Fruit fly (Drosophila melanogaster): ENCODE results near the gene CAH7.

Gene CAH7

dm6 chr3R:10147176-10147575, 35.1 kb downstream of the CAH7 start:
- TF ChIP-seq CG14711 (tag; optimal IDR thresholded peaks at IDR 0.05) (no peak), cnc (optimal IDR thresholded peaks at IDR 0.05) (no peak), tj (GFP tag; optimal IDR thresholded peaks at IDR 0.05) (no peak), Mnt (GFP tag; optimal IDR thresholded peaks at IDR 0.05) (no peak), CG1620 (GFP tag; optimal IDR thresholded peaks at IDR 0.05) (no peak), CG11617 (GFP tag; optimal IDR thresholded peaks at IDR 0.05) (no peak), CG12768 (GFP tag; optimal IDR thresholded peaks at IDR 0.05) (no peak), pad (GFP tag; optimal IDR thresholded peaks at IDR 0.05) (no peak)

- TF ChIP-seq CG1620 (GFP tag; optimal IDR thresholded peaks at IDR 0.05) (no peak), kay (GFP tag; ENCODE audit: borderline replicate concordance) (peak; percentile 57)
Measured at dm6 chr3R:10148376-10148887, 36.4 kb downstream of the CAH7 start.

dm6 chr3R:10149667-10150398, 37.8 kb downstream of the CAH7 start:
- TF ChIP-seq kay (GFP tag; ENCODE audit: borderline replicate concordance) (no peak), cnc (optimal IDR thresholded peaks at IDR 0.05) (no peak), CG1620 (GFP tag; optimal IDR thresholded peaks at IDR 0.05) (no peak), cic (GFP tag; optimal IDR thresholded peaks at IDR 0.05) (no peak), CG5204 (GFP tag; optimal IDR thresholded peaks at IDR 0.05) (no peak), Crg-1 (GFP tag; optimal IDR thresholded peaks at IDR 0.05) (no peak), toe (GFP tag; optimal IDR thresholded peaks at IDR 0.05) (no peak), bab1 (GFP tag; optimal IDR thresholded peaks at IDR 0.05) (no peak), pad (GFP tag; optimal IDR thresholded peaks at IDR 0.05) (no peak), CG11617 (GFP tag; optimal IDR thresholded peaks at IDR 0.05) (no peak), Mnt (GFP tag; optimal IDR thresholded peaks at IDR 0.05) (no peak), Hr96 (GFP tag; optimal IDR thresholded peaks at IDR 0.05) (no peak), ovo (GFP tag; optimal IDR thresholded peaks at IDR 0.05) (no peak), Clk (GFP tag; optimal IDR thresholded peaks at IDR 0.05) (no peak), CG12768 (GFP tag; optimal IDR thresholded peaks at IDR 0.05) (no peak), CG33017 (tag; optimal IDR thresholded peaks at IDR 0.05) (no peak), tj (GFP tag; optimal IDR thresholded peaks at IDR 0.05) (no peak), CG14711 (tag; optimal IDR thresholded peaks at IDR 0.05) (no peak), CG7045 (GFP tag; optimal IDR thresholded peaks at IDR 0.05) (no peak)

DNA sequence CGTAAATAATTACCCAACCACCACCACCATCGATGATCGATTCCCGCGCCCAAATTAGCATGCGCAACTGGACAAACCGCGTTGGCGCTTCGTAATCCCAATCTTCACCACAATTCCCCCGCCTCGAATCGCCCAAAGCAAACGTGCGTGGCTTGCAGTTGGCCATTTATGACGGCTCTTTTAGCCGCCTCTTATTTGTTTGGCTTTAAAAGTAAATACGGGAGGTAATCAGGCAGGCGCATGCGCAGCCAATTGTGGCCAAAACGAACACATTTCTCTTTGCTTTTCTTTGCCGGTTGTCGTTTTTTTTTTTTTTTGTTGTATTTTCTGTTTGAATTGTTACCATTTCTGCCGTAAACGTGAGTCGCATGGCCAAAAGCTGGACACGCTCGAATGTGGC, 38.5 kb downstream of the CAH7 start:
- TF ChIP-seq CG12768 (GFP tag; optimal IDR thresholded peaks at IDR 0.05), result no peak
- TF ChIP-seq pad (GFP tag; optimal IDR thresholded peaks at IDR 0.05), result no peak

DNA sequence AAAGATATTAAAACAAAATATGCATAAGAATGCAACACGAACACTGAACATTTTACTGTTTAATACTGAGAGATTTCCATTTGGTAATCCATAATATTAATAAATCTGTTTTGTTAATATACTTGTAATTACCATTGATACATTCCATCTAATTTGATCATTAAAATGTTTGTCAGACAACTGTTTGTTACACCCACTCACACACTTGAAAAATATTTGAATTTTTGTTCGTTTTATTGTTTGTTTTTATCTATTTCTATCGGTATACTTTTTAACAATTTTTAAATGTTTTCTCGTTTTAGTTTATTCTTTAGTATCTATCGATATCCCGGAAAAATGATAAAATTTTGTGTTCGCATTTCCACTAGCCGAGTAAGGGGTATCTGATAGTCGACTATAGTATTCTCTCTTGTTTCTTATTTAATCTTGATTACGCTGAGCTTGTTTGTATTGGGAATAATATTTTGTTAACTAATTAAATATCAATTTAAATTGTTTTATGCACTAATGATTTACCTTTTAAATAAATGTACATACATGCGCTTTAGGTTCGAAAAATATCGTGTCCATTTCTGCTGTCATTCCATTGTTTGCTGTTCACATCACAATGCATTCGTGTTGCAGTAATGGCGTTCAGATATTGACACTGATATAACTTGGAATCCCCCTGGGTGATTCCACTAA, 39.9 kb downstream of the CAH7 start, which contains the start of gene CG34303:
CG34303 (minus strand) TSS at position 51 of the 684 bp plus-strand sequence.
- TF ChIP-seq toe (GFP tag; optimal IDR thresholded peaks at IDR 0.05) (no peak), Hr96 (GFP tag; optimal IDR thresholded peaks at IDR 0.05) (no peak), cnc (optimal IDR thresholded peaks at IDR 0.05) (no peak)

DNA sequence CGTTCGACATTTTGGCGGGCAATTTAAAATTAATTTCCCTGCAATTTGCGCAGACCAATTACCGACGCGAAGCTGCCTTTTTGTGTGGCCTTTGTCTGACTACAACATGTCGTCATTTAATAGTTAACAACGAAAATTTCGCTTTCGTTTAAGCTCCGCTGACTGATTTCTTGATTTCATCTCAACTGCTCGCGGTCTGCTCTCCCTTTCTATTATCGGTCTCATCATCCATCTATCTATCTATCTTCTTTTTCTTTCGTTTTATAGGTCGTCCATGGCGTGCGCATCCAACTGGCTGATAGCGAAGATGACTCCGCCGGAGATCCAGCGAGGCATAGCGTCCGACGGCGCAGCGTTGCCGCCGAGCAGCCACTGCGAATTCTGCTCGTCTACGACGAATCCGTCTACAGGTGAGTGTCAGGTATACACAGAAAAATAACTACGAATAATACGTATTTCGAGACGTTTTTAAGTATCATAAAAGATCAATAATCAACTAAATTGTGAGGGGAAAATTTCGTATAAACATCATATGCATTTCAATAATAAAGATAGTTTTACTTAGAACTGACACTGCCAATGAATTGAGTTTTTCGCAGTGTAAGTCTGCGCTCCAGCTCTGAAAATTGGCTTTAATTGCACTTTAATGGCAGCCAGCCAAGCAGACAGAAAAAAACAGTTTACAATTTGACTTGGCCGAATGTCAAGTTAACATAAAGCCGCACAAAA, 42.1 kb downstream of the CAH7 start:
- TF ChIP-seq CG7045 (GFP tag; optimal IDR thresholded peaks at IDR 0.05) (no peak), ovo (GFP tag; optimal IDR thresholded peaks at IDR 0.05) (no peak), pad (GFP tag; optimal IDR thresholded peaks at IDR 0.05) (no peak), Mnt (GFP tag; optimal IDR thresholded peaks at IDR 0.05) (no peak), CG5204 (GFP tag; optimal IDR thresholded peaks at IDR 0.05) (no peak), cic (GFP tag; optimal IDR thresholded peaks at IDR 0.05) (no peak), CG1620 (GFP tag; optimal IDR thresholded peaks at IDR 0.05) (no peak)

DNA sequence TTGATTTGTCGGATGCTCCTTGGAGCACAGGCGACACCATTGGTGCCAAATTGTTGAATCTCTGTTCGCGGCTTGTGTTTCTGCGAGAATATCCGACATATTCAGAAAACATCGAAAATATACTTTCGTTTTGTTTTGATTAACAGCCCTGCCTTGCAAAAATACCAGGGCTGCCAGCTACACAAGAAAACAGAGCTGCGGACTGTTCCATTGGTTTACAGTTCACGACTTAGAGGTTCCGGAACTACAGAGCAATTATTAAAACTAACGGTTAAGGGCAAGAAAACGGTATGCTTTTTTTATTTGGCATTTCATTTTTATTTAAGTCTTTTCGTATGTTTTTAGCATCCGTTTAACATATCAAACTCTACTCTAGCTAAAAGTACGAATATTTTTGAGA, 49.1 kb downstream of the CAH7 start, which contains the start of gene CG6254:
CG6254 (minus strand) TSS at position 169 of the 400 bp plus-strand sequence.
- no peak for TF ChIP-seq CG11617 (GFP tag; optimal IDR thresholded peaks at IDR 0.05)
- no peak for TF ChIP-seq kay (GFP tag; ENCODE audit: borderline replicate concordance)
- TF ChIP-seq tj (GFP tag; optimal IDR thresholded peaks at IDR 0.05), result no peak
- TF ChIP-seq CG14711 (tag; optimal IDR thresholded peaks at IDR 0.05), result peak; percentile 43
- TF ChIP-seq Hr96 (GFP tag; optimal IDR thresholded peaks at IDR 0.05), result no peak
- no peak for TF ChIP-seq Clk (GFP tag; optimal IDR thresholded peaks at IDR 0.05)
- no peak for TF ChIP-seq cic (GFP tag; optimal IDR thresholded peaks at IDR 0.05)
- TF ChIP-seq Crg-1 (GFP tag; optimal IDR thresholded peaks at IDR 0.05), result peak; percentile 25
- no peak for TF ChIP-seq cnc (optimal IDR thresholded peaks at IDR 0.05)
- TF ChIP-seq CG12768 (GFP tag; optimal IDR thresholded peaks at IDR 0.05), result no peak
- TF ChIP-seq CG1620 (GFP tag; optimal IDR thresholded peaks at IDR 0.05), result peak; percentile 13
- no peak for TF ChIP-seq Mnt (GFP tag; optimal IDR thresholded peaks at IDR 0.05)
- peak; percentile 38 for TF ChIP-seq CG33017 (tag; optimal IDR thresholded peaks at IDR 0.05)
- peak; percentile 62 for TF ChIP-seq toe (GFP tag; optimal IDR thresholded peaks at IDR 0.05)
- peak; percentile 27 for TF ChIP-seq CG7045 (GFP tag; optimal IDR thresholded peaks at IDR 0.05)
- peak; percentile 41 for TF ChIP-seq CG7101 (tag; optimal IDR thresholded peaks at IDR 0.05)
- TF ChIP-seq pad (GFP tag; optimal IDR thresholded peaks at IDR 0.05), result peak; percentile 22
- peak; percentile 65 for TF ChIP-seq bab1 (GFP tag; optimal IDR thresholded peaks at IDR 0.05)
- peak; percentile 88 for TF ChIP-seq ovo (GFP tag; optimal IDR thresholded peaks at IDR 0.05)
- peak; percentile 20 for TF ChIP-seq CG5204 (GFP tag; optimal IDR thresholded peaks at IDR 0.05)
